Fruit fly (Drosophila melanogaster) Kc167 (cell line): Measurements from ENCODE around the gene dgt2.

Experiments
- Sin3A ChIP-seq: fragments of >200 bp; optimal IDR thresholded peaks from 2 replicates; lab custom pipeline; 2018; ENCODE audit warnings: missing external identifiers
- h ChIP-seq: fragments of >200 bp; optimal IDR thresholded peaks from 3 replicates; lab custom pipeline; 2018; ENCODE audit warnings: missing external identifiers
- insv ChIP-seq: fragments of >200 bp; optimal IDR thresholded peaks from 3 replicates; lab custom pipeline; 2018; ENCODE audit warnings: missing external identifiers
- psq ChIP-seq: fragments of >200 bp; optimal IDR thresholded peaks from 2 replicates; lab custom pipeline; 2017; ENCODE audit warnings: missing external identifiers

dm6 chr2L:12038177-12038581 is 48.4 kb downstream of the dgt2 start, which contains the start of gene Tom70:
- TF ChIP-seq psq (lab: Kevin White, UChicago) (no peak), h (lab: Kevin White, UChicago) (no peak), Sin3A (lab: Kevin White, UChicago) (no peak), insv (lab: Kevin White, UChicago) (no peak)
